Worm (Caenorhabditis elegans) whole organism, L4/young adult: ENCODE results near the gene fbxc-33.

Source experiments
- W03F9.2 ChIP-seq: fragments of 150-350 bp; optimal IDR thresholded peaks from 2 replicates; lab custom pipeline; 2014; ENCODE audit warnings: missing biosample characterization, missing genetic modification characterization
- him-1 ChIP-seq: sonication (generic microtip); optimal IDR thresholded peaks from 2 replicates; lab custom pipeline; 2016; ENCODE audit warnings: missing genotype, missing genetic modification reagents, missing genetic modification characterization, missing compliant biosample characterization

DNA sequence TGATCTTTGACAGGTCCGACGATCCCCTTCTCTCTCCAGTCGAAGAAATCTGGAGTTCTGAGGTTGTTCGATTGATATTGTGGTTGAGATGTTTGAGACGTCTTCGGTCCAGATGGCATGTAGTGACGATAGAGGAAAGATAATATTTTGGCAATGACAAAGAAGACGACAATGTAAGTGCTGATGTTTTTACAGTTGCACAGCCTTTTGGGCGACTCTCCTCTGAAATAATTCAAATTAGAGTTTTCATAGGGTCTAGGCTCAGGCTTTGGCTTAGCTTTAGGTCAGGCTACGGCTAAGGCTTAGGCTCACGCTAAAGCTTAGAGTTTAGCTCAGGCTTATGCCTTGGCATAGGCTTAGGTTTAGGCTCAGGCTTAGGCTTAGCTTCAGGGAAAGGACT is 48.5 kb downstream of the fbxc-33 start, which contains the start of gene C32B5.13:
- no peak for TF ChIP-seq him-1 (tag; lab: Kevin White, UChicago)
- no peak for TF ChIP-seq W03F9.2
